Worm (Caenorhabditis elegans) whole organism, L4/young adult: ENCODE measurements around the gene lpr-6.

ENCODE experiments used
- W03F9.2 ChIP-seq: fragments of 150-350 bp; optimal IDR thresholded peaks from 2 replicates; lab custom pipeline; 2014; ENCODE audit warnings: missing biosample characterization, missing genetic modification characterization
- dao-5 ChIP-seq: sonication (generic microtip); optimal IDR thresholded peaks from 2 replicates; lab custom pipeline; 2016; ENCODE audit warnings: missing genotype, missing genetic modification characterization, moderate library complexity, missing compliant biosample characterization
- him-1 ChIP-seq: sonication (generic microtip); optimal IDR thresholded peaks from 2 replicates; lab custom pipeline; 2016; ENCODE audit warnings: missing genotype, missing genetic modification reagents, missing genetic modification characterization, missing compliant biosample characterization

DNA sequence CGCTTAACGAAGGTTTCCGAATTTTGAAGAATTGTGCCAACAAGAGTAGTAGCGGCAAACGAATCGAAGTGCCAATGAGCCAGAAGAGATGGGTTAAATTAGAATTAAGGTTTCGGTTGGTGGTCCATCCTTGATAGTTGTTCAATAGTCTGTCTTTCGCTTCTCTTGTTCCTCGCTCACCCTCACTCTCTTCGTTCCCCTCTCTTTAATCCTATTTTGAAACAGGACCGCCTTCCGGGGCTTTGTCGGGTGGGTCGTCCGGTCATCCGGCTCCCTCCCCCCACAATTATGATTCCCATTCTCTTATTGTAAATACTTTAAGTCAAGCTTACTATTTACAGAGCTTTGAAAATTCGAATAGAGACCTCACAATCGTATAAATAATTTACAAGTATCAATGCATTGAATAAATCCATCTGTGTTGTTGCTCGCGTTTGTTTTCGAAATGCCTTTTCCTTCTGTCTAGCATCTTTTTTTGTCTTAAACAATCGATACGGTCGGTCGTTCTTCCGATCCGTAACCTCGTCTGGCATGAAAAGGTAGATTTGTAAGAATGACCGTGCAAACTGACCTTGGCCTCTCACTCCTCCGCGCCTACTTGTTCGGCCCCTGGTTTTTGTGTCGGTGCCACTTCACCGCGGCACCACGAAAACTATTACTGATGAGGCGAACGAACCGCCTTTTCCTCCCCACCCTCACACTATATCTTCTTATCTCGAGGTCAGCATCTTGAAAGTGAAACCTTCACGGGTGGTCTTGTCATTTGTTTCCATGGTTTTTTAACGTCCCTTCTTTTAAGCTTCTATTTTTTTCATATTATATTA lies 26.5 kb upstream of the lpr-6 start:
- TF ChIP-seq W03F9.2, result no peak
- no peak for TF ChIP-seq dao-5
- TF ChIP-seq him-1 (tag; lab: Kevin White, UChicago), result no peak
